Fruit fly (Drosophila melanogaster) whole organism, embryonic: ENCODE measurements around the gene Fbxl4.

Experiments
- ATbp ChIP-seq: fragments of 200-800 bp; sonication (Bioruptor generic); optimal IDR thresholded peaks from 2 replicates; lab custom pipeline; 2017; ENCODE audit warnings: missing biosample characterization, mild to moderate bottlenecking, missing genetic modification characterization, missing genetic modification reagents
- Abd-B ChIP-seq: fragments of 200-800 bp; sonication (Bioruptor generic); optimal IDR thresholded peaks from 2 replicates; lab custom pipeline; 2018; ENCODE audit warnings: missing biosample characterization, mild to moderate bottlenecking, missing genetic modification characterization, moderate library complexity
- Adf1 ChIP-seq: fragments of 200-800 bp; sonication (Bioruptor generic); IDR thresholded peaks from 2 replicates; pipeline ENCODE4 v1.3.6; 2022; ENCODE audit warnings: missing biosample characterization, missing genetic modification characterization
- CG11093 ChIP-seq: fragments of 200-800 bp; sonication (Bioruptor generic); IDR thresholded peaks from 3 replicates; pipeline ENCODE4 v1.3.6; 2022; ENCODE audit warnings: missing biosample characterization, missing genetic modification characterization
- CG11695 ChIP-seq: fragments of 200-800 bp; sonication (Bioruptor generic); IDR thresholded peaks from 3 replicates; pipeline ENCODE4 v1.3.6; 2022; ENCODE audit warnings: missing biosample characterization, missing genetic modification characterization
- CG12104 ChIP-seq: fragments of 200-800 bp; sonication (Bioruptor generic); optimal IDR thresholded peaks from 3 replicates; lab custom pipeline; 2016; ENCODE audit warnings: missing biosample characterization, missing genetic modification characterization
- CG12659 ChIP-seq: fragments of 200-800 bp; sonication (Bioruptor generic); optimal IDR thresholded peaks from 3 replicates; lab custom pipeline; 2017; ENCODE audit warnings: mild to moderate bottlenecking, missing biosample characterization, missing genetic modification reagents, missing genetic modification characterization
- CG12744 ChIP-seq: fragments of 200-800 bp; sonication (Bioruptor generic); optimal IDR thresholded peaks from 2 replicates; lab custom pipeline; 2016; ENCODE audit warnings: missing biosample characterization, missing genetic modification characterization
- CG12769 ChIP-seq: fragments of 200-800 bp; sonication (Bioruptor generic); optimal IDR thresholded peaks from 2 replicates; lab custom pipeline; 2019; ENCODE audit warnings: missing biosample characterization, mild to moderate bottlenecking, missing genetic modification characterization, moderate library complexity
- CG17186 ChIP-seq: fragments of 200-800 bp; sonication (Bioruptor generic); optimal IDR thresholded peaks from 3 replicates; lab custom pipeline; 2017; ENCODE audit warnings: missing biosample characterization, missing genetic modification reagents, missing genetic modification characterization
- CG1832 ChIP-seq: fragments of 200-800 bp; sonication (Bioruptor generic); optimal IDR thresholded peaks from 2 replicates; lab custom pipeline; 2017; ENCODE audit warnings: missing biosample characterization, mild to moderate bottlenecking, missing genetic modification characterization, inconsistent platforms
- CG2116 ChIP-seq: fragments of 200-800 bp; sonication (Bioruptor generic); optimal IDR thresholded peaks from 3 replicates; lab custom pipeline; 2018; ENCODE audit warnings: missing biosample characterization, mild to moderate bottlenecking, missing genetic modification characterization
- CG2202 ChIP-seq: fragments of 200-800 bp; sonication (Bioruptor generic); optimal IDR thresholded peaks from 2 replicates; lab custom pipeline; 2018; ENCODE audit warnings: missing biosample characterization, mild to moderate bottlenecking, missing genetic modification characterization
- CG30431 ChIP-seq: fragments of 200-800 bp; sonication (Bioruptor generic); optimal IDR thresholded peaks from 2 replicates; lab custom pipeline; 2017; ENCODE audit warnings: missing biosample characterization, missing genetic modification characterization
- CG31365 ChIP-seq: fragments of 200-800 bp; sonication (Bioruptor generic); optimal IDR thresholded peaks from 2 replicates; lab custom pipeline; 2018; ENCODE audit warnings: missing biosample characterization, mild to moderate bottlenecking, missing genetic modification characterization
- CG31441 ChIP-seq: fragments of 200-800 bp; sonication (Bioruptor generic); IDR thresholded peaks from 2 replicates; pipeline ENCODE4 v1.3.6; 2022; ENCODE audit warnings: missing biosample characterization, missing genetic modification characterization
- CG34376 ChIP-seq: fragments of 200-800 bp; sonication (Bioruptor generic); optimal IDR thresholded peaks from 2 replicates; lab custom pipeline; 2018; ENCODE audit warnings: missing biosample characterization, mild to moderate bottlenecking, missing genetic modification characterization
- CG3726 ChIP-seq: fragments of 200-800 bp; sonication (Bioruptor generic); IDR thresholded peaks from 3 replicates; pipeline ENCODE4, ENCODE4 v1.3.6; 2022; ENCODE audit warnings: missing biosample characterization, missing genetic modification characterization
- CG3838 ChIP-seq: fragments of 200-800 bp; sonication (Bioruptor generic); optimal IDR thresholded peaks from 3 replicates; lab custom pipeline; 2016; ENCODE audit warnings: missing biosample characterization, missing genetic modification characterization
- CG4617 ChIP-seq: fragments of 200-800 bp; sonication (Bioruptor generic); optimal IDR thresholded peaks from 3 replicates; lab custom pipeline; 2016; ENCODE audit warnings: missing biosample characterization, missing genetic modification characterization, borderline replicate concordance
- CG5180 ChIP-seq: fragments of 200-800 bp; sonication (Bioruptor generic); optimal IDR thresholded peaks from 3 replicates; lab custom pipeline; 2017; ENCODE audit warnings: missing biosample characterization, missing genetic modification characterization, mild to moderate bottlenecking, moderate library complexity, missing genetic modification reagents
- CG6791 ChIP-seq: fragments of 200-800 bp; sonication (Bioruptor generic); IDR thresholded peaks from 3 replicates; pipeline ENCODE4 v1.3.6; 2022; ENCODE audit warnings: missing biosample characterization, missing genetic modification characterization; ENCODE audit not compliant: partially characterized antibody
- CG7271 ChIP-seq: fragments of 200-800 bp; sonication (Bioruptor generic); optimal IDR thresholded peaks from 2 replicates; lab custom pipeline; 2018; ENCODE audit warnings: missing biosample characterization, mild to moderate bottlenecking, missing genetic modification characterization, moderate library complexity
- CG7372 ChIP-seq: fragments of 200-800 bp; sonication (Bioruptor generic); IDR thresholded peaks from 2 replicates; pipeline ENCODE4 v1.3.6; 2022; ENCODE audit warnings: missing biosample characterization, missing genetic modification characterization
- CG7928 ChIP-seq: fragments of 200-800 bp; sonication (Bioruptor generic); optimal IDR thresholded peaks from 2 replicates; lab custom pipeline; 2017; ENCODE audit warnings: missing biosample characterization, mild to moderate bottlenecking, missing genetic modification characterization
- CG8388 ChIP-seq: fragments of 200-800 bp; sonication (Bioruptor generic); optimal IDR thresholded peaks from 2 replicates; lab custom pipeline; 2019; ENCODE audit warnings: missing biosample characterization, mild to moderate bottlenecking, missing genetic modification characterization, moderate library complexity
- CG9437 ChIP-seq: fragments of 200-800 bp; sonication (Bioruptor generic); optimal IDR thresholded peaks from 2 replicates; lab custom pipeline; 2018; ENCODE audit warnings: missing biosample characterization, mild to moderate bottlenecking, missing genetic modification characterization
- CTCF ChIP-seq: fragments of 200-800 bp; sonication (Bioruptor generic); optimal IDR thresholded peaks from 2 replicates; lab custom pipeline; 2017; ENCODE audit warnings: missing biosample characterization, mild to moderate bottlenecking, missing genetic modification characterization, moderate library complexity
- D ChIP-seq, 2 experiments: fragments of 200-800 bp in 1 of 2; fragments of >200 bp in 1 of 2; sonication (Bioruptor generic) in 1 of 2; optimal IDR thresholded peaks; 2 replicates in 1 of 2; 3 replicates in 1 of 2; lab custom pipeline; 2017; ENCODE audit warnings: mild to moderate bottlenecking in 1 of 2, missing biosample characterization in 1 of 2, missing genetic modification characterization in 1 of 2, missing genetic modification reagents in 1 of 2
- Dbx ChIP-seq: fragments of 200-800 bp; sonication (Bioruptor generic); IDR thresholded peaks from 3 replicates; pipeline ENCODE4 v1.3.6; 2022; ENCODE audit warnings: missing biosample characterization, missing genetic modification characterization
- Dll ChIP-seq: fragments of 200-800 bp; sonication (Bioruptor generic); IDR thresholded peaks from 4 replicates; pipeline ENCODE4 v1.3.6; 2022; ENCODE audit warnings: missing biosample characterization, missing genetic modification characterization; ENCODE audit not compliant: partially characterized antibody
- Hmx ChIP-seq: fragments of 200-800 bp; sonication (Bioruptor generic); optimal IDR thresholded peaks from 2 replicates; lab custom pipeline; 2016; ENCODE audit warnings: missing biosample characterization, missing genetic modification characterization
- Opbp ChIP-seq: fragments of 200-800 bp; sonication (Bioruptor generic); IDR thresholded peaks from 3 replicates; pipeline ENCODE4 v1.3.6; 2022; ENCODE audit warnings: missing biosample characterization, missing genetic modification characterization; ENCODE audit not compliant: partially characterized antibody
- PHDP ChIP-seq: fragments of 200-800 bp; sonication (Bioruptor generic); optimal IDR thresholded peaks from 3 replicates; lab custom pipeline; 2018; ENCODE audit warnings: missing biosample characterization, mild to moderate bottlenecking, missing genetic modification characterization, moderate library complexity
- az2 ChIP-seq: fragments of 200-800 bp; sonication (Bioruptor generic); optimal IDR thresholded peaks from 3 replicates; lab custom pipeline; 2016; ENCODE audit warnings: missing biosample characterization, missing genetic modification characterization
- cas ChIP-seq: fragments of 200-800 bp; sonication (Bioruptor generic); IDR thresholded peaks from 2 replicates; pipeline ENCODE4 v1.3.6; 2022; ENCODE audit warnings: missing biosample characterization, missing genetic modification characterization
- crc ChIP-seq: fragments of 200-800 bp; sonication (Bioruptor generic); optimal IDR thresholded peaks from 2 replicates; lab custom pipeline; 2016; ENCODE audit warnings: missing biosample characterization, missing genetic modification characterization
- dati ChIP-seq: fragments of 200-800 bp; sonication (Bioruptor generic); IDR thresholded peaks from 2 replicates; pipeline ENCODE4 v1.3.6; 2022; ENCODE audit warnings: missing biosample characterization, missing genetic modification characterization
- dmrt99B ChIP-seq: fragments of 200-800 bp; sonication (Bioruptor generic); optimal IDR thresholded peaks from 2 replicates; lab custom pipeline; 2018; ENCODE audit warnings: missing biosample characterization, mild to moderate bottlenecking, missing genetic modification characterization, moderate library complexity
- dysf ChIP-seq: fragments of 200-800 bp; sonication (Bioruptor generic); IDR thresholded peaks from 3 replicates; pipeline ENCODE4 v1.3.6; 2022; ENCODE audit warnings: missing biosample characterization, missing genetic modification characterization
- fd3F ChIP-seq: fragments of 200-800 bp; sonication (Bioruptor generic); optimal IDR thresholded peaks from 2 replicates; lab custom pipeline; 2018; ENCODE audit warnings: missing biosample characterization, mild to moderate bottlenecking, missing genetic modification characterization, moderate library complexity
- gro ChIP-seq: fragments of 200-800 bp; sonication (Bioruptor generic); optimal IDR thresholded peaks from 2 replicates; lab custom pipeline; 2016; ENCODE audit warnings: missing biosample characterization, missing genetic modification characterization
- jing ChIP-seq: fragments of 200-800 bp; sonication (Bioruptor generic); optimal IDR thresholded peaks from 2 replicates; lab custom pipeline; 2018; ENCODE audit warnings: missing biosample characterization, mild to moderate bottlenecking, missing genetic modification characterization
- ken ChIP-seq: fragments of 200-800 bp; sonication (Bioruptor generic); IDR thresholded peaks from 3 replicates; pipeline ENCODE4 v1.3.6; 2022; ENCODE audit warnings: missing biosample characterization, missing genetic modification characterization
- mam ChIP-seq: fragments of 200-800 bp; sonication (Bioruptor generic); optimal IDR thresholded peaks from 3 replicates; lab custom pipeline; 2016; ENCODE audit warnings: missing biosample characterization, missing genetic modification characterization
- sc ChIP-seq, 3 experiments: fragments of >200 bp in 2 of 3; fragments of 200-800 bp in 1 of 3; sonication (Bioruptor generic) in 1 of 3; optimal IDR thresholded peaks; 2 replicates in 2 of 3; 3 replicates in 1 of 3; lab custom pipeline; 2017; ENCODE audit warnings: mild to moderate bottlenecking in 1 of 3, missing biosample characterization in 1 of 3, missing genetic modification characterization in 1 of 3, missing genetic modification reagents in 1 of 3
- sens ChIP-seq: fragments of 200-800 bp; sonication (Bioruptor generic); peaks from one replicate; lab custom pipeline; 2016; ENCODE audit warnings: missing biosample characterization, missing genetic modification characterization
- sima ChIP-seq: fragments of 200-800 bp; sonication (Bioruptor generic); optimal IDR thresholded peaks from 2 replicates; lab custom pipeline; 2016; ENCODE audit warnings: missing biosample characterization, missing genetic modification characterization
- sr ChIP-seq: fragments of 200-800 bp; sonication (Bioruptor generic); IDR thresholded peaks from 3 replicates; pipeline ENCODE4 v1.3.6; 2022; ENCODE audit warnings: missing biosample characterization, missing genetic modification characterization
- ssp ChIP-seq: fragments of 200-800 bp; sonication (Bioruptor generic); IDR thresholded peaks from 2 replicates; pipeline ENCODE4 v1.3.6; 2022; ENCODE audit warnings: missing biosample characterization, missing genetic modification characterization

Gene Fbxl4

DNA sequence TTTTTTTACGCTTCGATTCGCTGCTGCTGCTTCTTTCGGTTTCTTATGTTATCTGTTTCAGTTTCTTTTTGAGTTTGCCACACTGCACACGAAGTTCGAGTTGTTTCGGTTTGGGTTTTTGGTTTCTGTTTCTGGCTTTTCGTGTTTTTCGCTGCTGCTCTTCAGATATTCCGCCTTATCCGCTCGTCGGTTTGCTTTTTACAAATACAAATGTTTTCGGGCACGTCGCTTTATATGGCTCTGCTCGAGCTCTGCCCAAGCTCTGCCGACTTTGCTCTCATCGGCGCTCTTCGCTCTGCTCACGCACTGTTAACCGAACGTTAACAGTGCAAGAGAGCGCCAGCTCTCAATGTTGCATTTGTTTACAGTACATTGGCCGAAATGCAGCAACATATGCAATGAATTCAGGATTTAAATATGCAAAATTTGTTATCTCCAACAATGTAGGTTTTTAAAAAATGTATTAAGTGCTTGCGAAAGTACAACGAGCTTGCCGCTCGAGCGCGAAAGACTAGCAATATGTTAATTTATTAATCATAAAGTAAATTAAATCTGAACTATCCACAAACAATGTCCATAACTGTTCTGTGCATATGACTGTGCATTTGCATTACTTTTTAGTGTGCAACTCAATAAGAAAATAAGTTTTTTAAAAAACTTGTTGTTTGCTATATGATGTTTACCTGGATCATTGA lies 26.3 kb downstream of the Fbxl4 start (continued):
- 0 out of 2 replicates have a peak, but pooled peaks have one; percentile 10 for TF ChIP-seq CG31441 (GFP tag; lab: Robert Waterston, UW)
- TF ChIP-seq jing (GFP tag; lab: Kevin White, UChicago) = no peak
- TF ChIP-seq sc (optimal IDR thresholded peaks at IDR 0.05; lab: Kevin White, UChicago) = no peak
- TF ChIP-seq sc (GFP tag; optimal IDR thresholded peaks at IDR 0.05; lab: Kevin White, UChicago) = no peak
- TF ChIP-seq mam = no peak
- TF ChIP-seq CTCF = no peak
- no peak for TF ChIP-seq CG12659 (GFP tag; lab: Kevin White, UChicago)
- TF ChIP-seq CG2116 (GFP tag; lab: Kevin White, UChicago) = peak; percentile 12
- TF ChIP-seq Opbp = peak; percentile 45; the same call in 1 of the 3 replicates
- no peak for TF ChIP-seq CG11695 (GFP tag; lab: Robert Waterston, UW)
- no peak for TF ChIP-seq CG7372 (GFP tag; lab: Robert Waterston, UW)
- no peak for TF ChIP-seq Hmx (GFP tag; lab: Kevin White, UChicago)
- TF ChIP-seq ken (GFP tag; lab: Robert Waterston, UW) = no peak
- no peak for TF ChIP-seq CG7928
- no peak for TF ChIP-seq CG12769 (tag; lab: Kevin White, UChicago)
- peak; percentile 23 for TF ChIP-seq CG3838
- TF ChIP-seq CG1832 (GFP tag; lab: Kevin White, UChicago) = no peak
- TF ChIP-seq CG2202 (tag; lab: Kevin White, UChicago) = no peak
- TF ChIP-seq sr (GFP tag; lab: Robert Waterston, UW) = no peak
- no peak for TF ChIP-seq gro (GFP tag; lab: Kevin White, UChicago)
- TF ChIP-seq az2 (GFP tag; lab: Kevin White, UChicago) = no peak
- no peak for TF ChIP-seq CG4617 (GFP tag; lab: Kevin White, UChicago)
- TF ChIP-seq crc (GFP tag; lab: Kevin White, UChicago) = no peak
- TF ChIP-seq Adf1 (GFP tag; lab: Robert Waterston, UW) = peak; percentile 90
- no peak for TF ChIP-seq CG34376 (GFP tag; lab: Kevin White, UChicago)
- no peak for TF ChIP-seq cas (GFP tag; lab: Robert Waterston, UW)
- TF ChIP-seq CG3726 (GFP tag; lab: Robert Waterston, UW) = no peak
- peak; percentile 39 for TF ChIP-seq sens (GFP tag; lab: Kevin White, UChicago)
- TF ChIP-seq CG5180 (GFP tag; lab: Kevin White, UChicago) = peak; percentile 22
- no peak for TF ChIP-seq dmrt99B
- TF ChIP-seq fd3F (GFP tag; lab: Kevin White, UChicago) = no peak
- TF ChIP-seq ATbp = no peak
- no peak for TF ChIP-seq sima
- TF ChIP-seq dysf (GFP tag; lab: Robert Waterston, UW) = no peak
- TF ChIP-seq CG30431 (GFP tag; lab: Kevin White, UChicago) = no peak
- no peak for TF ChIP-seq CG12104 (GFP tag; lab: Kevin White, UChicago)
- no peak for TF ChIP-seq Dbx (GFP tag; lab: Robert Waterston, UW)
- no peak for TF ChIP-seq CG7271 (tag; lab: Kevin White, UChicago)
- no peak for TF ChIP-seq CG17186
- TF ChIP-seq CG11093 (GFP tag; lab: Robert Waterston, UW) = no peak
- no peak for TF ChIP-seq ssp (GFP tag; lab: Robert Waterston, UW)
- no peak for TF ChIP-seq CG8388 (GFP tag; lab: Kevin White, UChicago)
- TF ChIP-seq CG6791 (GFP tag; lab: Robert Waterston, UW) = peak; percentile 50; the same call in 1 of the 3 replicates
- TF ChIP-seq D (optimal IDR thresholded peaks at IDR 0.05; lab: Kevin White, UChicago) = no peak
- TF ChIP-seq D (GFP tag; optimal IDR thresholded peaks at IDR 0.05; lab: Kevin White, UChicago) = no peak
- no peak for TF ChIP-seq CG31365
- peak; percentile 7 for TF ChIP-seq CG9437 (GFP tag; lab: Kevin White, UChicago)
- no peak for TF ChIP-seq Dll (GFP tag; lab: Robert Waterston, UW)
- TF ChIP-seq dati = no peak
- peak; percentile 1 for TF ChIP-seq PHDP (tag; lab: Kevin White, UChicago)
- no peak for TF ChIP-seq CG12744 (GFP tag; lab: Kevin White, UChicago)
- no peak for TF ChIP-seq Abd-B
